Fruit fly (Drosophila melanogaster): ENCODE data around the gene Kif19A.

Gene Kif19A

DNA sequence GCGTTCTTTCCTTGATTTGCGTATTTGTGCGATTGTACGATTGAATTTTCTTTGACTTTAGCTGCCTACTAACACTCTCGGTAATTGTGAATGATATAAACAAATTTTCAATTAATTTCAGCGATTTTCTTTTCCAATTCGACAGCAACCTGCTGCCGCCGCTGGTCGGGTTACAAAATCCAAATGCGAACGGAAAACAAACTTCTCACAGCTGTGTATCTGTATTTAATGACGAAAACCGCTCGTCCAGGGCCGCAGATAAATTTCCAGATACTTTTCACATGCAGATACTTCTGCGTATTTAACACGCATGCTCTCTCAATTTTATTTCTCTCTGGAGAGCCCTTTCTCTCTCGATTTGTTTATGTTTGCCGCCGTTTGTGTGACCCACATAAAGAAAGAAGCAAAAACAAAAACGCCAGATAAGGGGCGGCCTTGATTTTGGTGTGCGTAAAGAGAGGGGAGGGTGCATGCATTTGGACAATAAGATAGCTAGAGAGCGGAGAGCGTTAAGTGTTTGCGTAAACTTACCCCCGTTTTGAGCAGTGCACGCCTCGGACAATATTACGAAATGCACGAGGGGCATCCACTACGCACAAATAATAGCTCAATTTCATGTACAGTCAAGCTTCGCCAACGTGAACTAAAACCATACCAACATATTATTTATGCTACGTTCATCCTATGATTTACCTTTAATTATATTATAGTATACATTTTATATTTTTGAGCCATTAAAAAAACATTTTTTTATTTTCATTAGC is 9.9 kb downstream of the Kif19A start, which contains the start of gene CG12402 (continued):
- TF ChIP-seq bsh (GFP tag; optimal IDR thresholded peaks at IDR 0.05) (peak in 1 of 2 experiments; percentile 82), sr (GFP tag; IDR thresholded peaks at IDR 0.05) (peak; percentile 72), sc (optimal IDR thresholded peaks at IDR 0.05) (no peak), sc (GFP tag; optimal IDR thresholded peaks at IDR 0.05) (peak; percentile 68), esg (GFP tag; conservative IDR thresholded peaks at IDR 0.05) (peak; percentile 87), schlank (tag; optimal IDR thresholded peaks at IDR 0.05) (peak; percentile 12), CG12391 (tag; optimal IDR thresholded peaks at IDR 0.05) (peak; percentile 90), CG11696 (GFP tag; IDR thresholded peaks at IDR 0.05) (peak; percentile 70), aop (GFP tag; IDR thresholded peaks at IDR 0.05) (peak; percentile 9; the same call in 1 of the 2 replicates), Asciz (GFP tag; optimal IDR thresholded peaks at IDR 0.05) (peak; percentile 88), Atf3 (GFP tag; optimal IDR thresholded peaks at IDR 0.05) (peak; percentile 19), Ssrp (tag; optimal IDR thresholded peaks at IDR 0.05) (peak; percentile 81), dmrt99B (tag; optimal IDR thresholded peaks at IDR 0.05) (peak; percentile 92), CG1233 (GFP tag; optimal IDR thresholded peaks at IDR 0.05) (peak; percentile 81), Hand (GFP tag; optimal IDR thresholded peaks at IDR 0.05) (peak; percentile 29), corto (GFP tag; optimal IDR thresholded peaks at IDR 0.05) (no peak), CG2129 (GFP tag; IDR thresholded peaks at IDR 0.05; ENCODE audit: partially characterized antibody) (no peak), CG4282 (GFP tag; optimal IDR thresholded peaks at IDR 0.05) (no peak), abd-A (tag; optimal IDR thresholded peaks at IDR 0.05) (peak; percentile 98), CG3163 (GFP tag; optimal IDR thresholded peaks at IDR 0.05) (peak; percentile 55), CG4617 (GFP tag; optimal IDR thresholded peaks at IDR 0.05; ENCODE audit: borderline replicate concordance) (peak; percentile 32), CG15601 (tag; optimal IDR thresholded peaks at IDR 0.05) (peak; percentile 58), twi (tag; optimal IDR thresholded peaks at IDR 0.05) (peak; percentile 16), Bdp1 (GFP tag; optimal IDR thresholded peaks at IDR 0.05) (peak; percentile 54), CG6765 (GFP tag; optimal IDR thresholded peaks at IDR 0.05) (peak; percentile 46), CG31365 (tag; optimal IDR thresholded peaks at IDR 0.05) (peak; percentile 57), CG3995 (GFP tag; optimal IDR thresholded peaks at IDR 0.05) (no peak), lola (GFP tag; optimal IDR thresholded peaks at IDR 0.05) (peak in 1 of 3 experiments; percentile 69), ham (GFP tag; IDR thresholded peaks at IDR 0.05) (no peak)

DNA sequence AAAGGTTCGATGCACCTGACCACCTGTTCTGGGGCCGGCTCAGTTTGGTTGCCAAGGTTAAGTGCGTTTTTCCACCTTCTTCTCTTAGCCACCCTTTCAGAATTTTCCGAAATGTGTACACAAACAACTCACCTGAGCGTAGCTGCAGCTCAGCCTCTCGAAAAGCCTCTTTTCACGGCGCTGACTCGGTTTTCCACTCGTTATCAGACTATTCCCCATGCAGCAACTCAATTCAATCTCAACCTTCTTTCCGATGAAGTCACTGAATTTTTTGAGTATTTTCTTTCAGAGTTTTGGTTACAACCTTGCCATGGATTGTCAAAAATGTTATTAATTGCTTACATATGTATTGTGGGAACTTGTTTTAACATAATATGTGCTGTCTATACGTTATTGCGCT is 10.7 kb downstream of the Kif19A start:
- TF ChIP-seq z (GFP tag; IDR thresholded peaks at IDR 0.05) (peak; percentile 93), run (tag; optimal IDR thresholded peaks at IDR 0.05) (no peak)

DNA sequence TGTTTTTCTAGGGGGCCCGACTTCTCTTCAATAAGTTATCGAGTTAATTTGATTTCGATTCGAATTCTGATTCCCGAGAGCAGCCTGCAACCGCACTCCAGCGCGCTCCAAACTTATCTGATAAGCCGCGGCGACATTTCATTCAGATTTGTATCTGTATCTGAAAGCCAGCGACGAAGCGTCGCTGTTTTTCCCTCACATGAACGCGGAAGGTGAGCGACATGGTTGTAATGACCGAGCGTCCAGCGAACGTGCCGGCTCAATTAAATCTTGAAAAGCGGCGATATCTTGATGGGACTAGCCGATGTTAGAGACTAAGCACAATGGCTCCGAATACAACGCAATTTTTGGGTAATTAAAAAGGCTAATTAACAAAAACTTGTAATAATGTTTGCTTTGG is 15.2 kb downstream of the Kif19A start, which contains the start of gene PK1-R:
Gene PK1-R (minus strand): TSS at position 101 of the 400 bp plus-strand sequence.
- TF ChIP-seq Hey (tag; optimal IDR thresholded peaks at IDR 0.05), result no peak
- TF ChIP-seq CG4404 (GFP tag; IDR thresholded peaks at IDR 0.05), result no peak
- no peak for TF ChIP-seq BEAF-32 (GFP tag; optimal IDR thresholded peaks at IDR 0.05)
- peak; percentile 75 for TF ChIP-seq grn (GFP tag; optimal IDR thresholded peaks at IDR 0.05)
- no peak for TF ChIP-seq Six4 (GFP tag; optimal IDR thresholded peaks at IDR 0.05)
- no peak for TF ChIP-seq CG3407 (GFP tag; optimal IDR thresholded peaks at IDR 0.05)
- no peak for TF ChIP-seq gcm2 (GFP tag; optimal IDR thresholded peaks at IDR 0.05)
- TF ChIP-seq cas (GFP tag; IDR thresholded peaks at IDR 0.05), result no peak
- TF ChIP-seq Ravus (GFP tag; IDR thresholded peaks at IDR 0.05), result no peak
- no peak for TF ChIP-seq Meics (GFP tag; optimal IDR thresholded peaks at IDR 0.05)
- TF ChIP-seq CG11695 (GFP tag; IDR thresholded peaks at IDR 0.05), result peak; percentile 61; the same call in 2 of the 3 replicates
- TF ChIP-seq Trl (optimal IDR thresholded peaks at IDR 0.05), result no peak
- TF ChIP-seq Trl (GFP tag; optimal IDR thresholded peaks at IDR 0.05), result no peak
- no peak for TF ChIP-seq CG8281 (tag; optimal IDR thresholded peaks at IDR 0.05)
